Fruit fly (Drosophila melanogaster): ENCODE data around the gene Qsox4.

The Qsox4 gene

DNA sequence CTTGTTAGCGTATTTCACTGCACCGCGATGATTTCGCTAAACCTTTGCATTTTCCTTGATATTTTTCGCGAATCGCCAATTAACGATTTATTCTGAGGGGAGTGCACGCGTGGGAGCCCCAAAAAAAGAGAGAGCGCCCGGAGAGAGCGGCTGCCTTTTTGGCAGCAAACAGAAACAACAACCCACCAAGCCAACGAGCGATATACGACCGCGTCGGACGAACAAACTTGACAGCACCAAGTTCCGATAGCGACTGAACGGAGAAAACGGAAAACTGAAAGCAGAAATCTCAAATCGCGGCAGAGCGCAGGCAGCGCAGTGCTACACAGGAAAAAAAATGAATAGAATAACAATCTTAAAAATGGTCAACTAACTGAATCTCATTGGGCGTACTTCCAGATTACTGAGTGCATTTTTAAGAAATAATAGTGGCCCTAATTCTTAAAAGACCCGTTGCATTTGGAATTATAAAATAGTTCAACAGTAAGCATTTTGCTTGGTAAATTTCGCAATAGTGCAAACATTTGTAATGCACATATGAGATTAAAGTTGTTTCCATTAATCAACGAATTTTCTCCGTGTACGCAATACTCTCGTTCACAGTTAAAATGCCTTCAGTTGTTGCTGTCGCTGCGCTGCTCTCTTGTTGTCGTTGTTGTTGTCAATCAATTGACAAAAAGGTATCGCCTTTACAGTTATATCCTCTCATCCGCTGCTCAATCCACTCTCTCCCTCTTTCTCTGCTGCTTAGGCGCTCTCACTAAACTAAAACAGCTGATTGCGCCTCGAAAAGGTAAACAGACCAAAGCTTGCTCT is 33.0 kb upstream of the Qsox4 start, which contains the start of gene CG31145 (continued):
- TF ChIP-seq H15 (GFP tag; IDR thresholded peaks at IDR 0.05), result peak; percentile 98
- peak; percentile 98 for TF ChIP-seq CG7357 (GFP tag; IDR thresholded peaks at IDR 0.05)
- TF ChIP-seq pzg (GFP tag; optimal IDR thresholded peaks at IDR 0.05), result peak; percentile 35
- TF ChIP-seq Taf1 (GFP tag; IDR thresholded peaks at IDR 0.05), result peak; percentile 97
- peak; percentile 98 for TF ChIP-seq sug (tag; optimal IDR thresholded peaks at IDR 0.05)
- peak; percentile 99 for TF ChIP-seq crc (GFP tag; optimal IDR thresholded peaks at IDR 0.05)
- TF ChIP-seq CkIIα-i1 (GFP tag; IDR thresholded peaks at IDR 0.05), result peak; percentile 92
- TF ChIP-seq aop (GFP tag; IDR thresholded peaks at IDR 0.05), result peak; percentile 86
- no peak for TF ChIP-seq Doc3 (GFP tag; IDR thresholded peaks at IDR 0.05; ENCODE audit: partially characterized antibody)
- TF ChIP-seq zfh2 (GFP tag; optimal IDR thresholded peaks at IDR 0.05), result peak; percentile 100
- TF ChIP-seq fd3F (GFP tag; optimal IDR thresholded peaks at IDR 0.05), result peak; percentile 99
- TF ChIP-seq Fer1 (GFP tag; optimal IDR thresholded peaks at IDR 0.05), result peak; percentile 100
- TF ChIP-seq D19B (GFP tag; optimal IDR thresholded peaks at IDR 0.05), result peak; percentile 97
- TF ChIP-seq CG1024 (GFP tag; IDR thresholded peaks at IDR 0.05), result peak; percentile 92
- TF ChIP-seq CG2129 (GFP tag; IDR thresholded peaks at IDR 0.05; ENCODE audit: partially characterized antibody), result no peak
- TF ChIP-seq peb (GFP tag; IDR thresholded peaks at IDR 0.05), result peak; percentile 99
- TF ChIP-seq slbo (GFP tag; IDR thresholded peaks at IDR 0.05), result peak; percentile 99
- TF ChIP-seq sr (GFP tag; IDR thresholded peaks at IDR 0.05), result peak; percentile 86
- peak; percentile 100 for TF ChIP-seq CG7556 (GFP tag; optimal IDR thresholded peaks at IDR 0.05)
- TF ChIP-seq CG34376 (GFP tag; optimal IDR thresholded peaks at IDR 0.05), result peak; percentile 99
- TF ChIP-seq BEAF-32 (GFP tag; optimal IDR thresholded peaks at IDR 0.05), result peak; percentile 41
- TF ChIP-seq CG32772 (GFP tag; IDR thresholded peaks at IDR 0.05), result peak; percentile 99
- TF ChIP-seq gsb (GFP tag; IDR thresholded peaks at IDR 0.05), result peak; percentile 99
- peak; percentile 98 for TF ChIP-seq Lhr (GFP tag; optimal IDR thresholded peaks at IDR 0.05)
- TF ChIP-seq Dp (GFP tag; optimal IDR thresholded peaks at IDR 0.05), result peak; percentile 40
- TF ChIP-seq exex (tag; optimal IDR thresholded peaks at IDR 0.05), result peak; percentile 93
- peak; percentile 100 for TF ChIP-seq CG12391 (tag; optimal IDR thresholded peaks at IDR 0.05)
- TF ChIP-seq yki (optimal IDR thresholded peaks at IDR 0.05), result no peak
- TF ChIP-seq MESR4 (GFP tag; optimal IDR thresholded peaks at IDR 0.05), result peak; percentile 73
- TF ChIP-seq Sin3A (optimal IDR thresholded peaks at IDR 0.05), result no peak
- no peak for TF ChIP-seq fru (optimal IDR thresholded peaks at IDR 0.05)
- TF ChIP-seq CG9817 (tag; optimal IDR thresholded peaks at IDR 0.05), result peak; percentile 99
- TF ChIP-seq CG17361 (GFP tag; IDR thresholded peaks at IDR 0.05), result peak; percentile 100
- peak; percentile 98 for TF ChIP-seq her (GFP tag; optimal IDR thresholded peaks at IDR 0.05)

DNA sequence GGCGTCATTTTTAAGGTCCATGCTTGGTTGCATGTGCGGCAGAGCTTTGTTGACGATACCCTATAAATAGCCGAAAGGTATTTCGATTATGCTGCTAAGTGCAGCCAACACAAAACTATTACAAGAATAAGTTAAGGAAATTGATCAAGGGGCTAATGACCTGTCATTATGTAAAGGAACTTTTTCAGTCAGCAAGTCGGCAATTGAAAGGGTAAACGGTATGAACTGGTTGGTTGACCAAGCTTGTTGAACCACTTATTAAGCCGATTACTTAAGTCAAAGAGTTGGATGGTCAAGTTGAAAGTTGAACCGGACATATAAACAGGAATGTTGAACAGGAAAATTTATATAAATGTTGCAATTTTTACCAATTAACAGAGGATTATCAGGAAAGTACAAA is 29.5 kb upstream of the Qsox4 start:
- TF ChIP-seq CG15601 (tag; optimal IDR thresholded peaks at IDR 0.05), result peak; percentile 64
- peak; percentile 16 for TF ChIP-seq Ets65A (GFP tag)
- no peak for TF ChIP-seq slp2 (GFP tag; optimal IDR thresholded peaks at IDR 0.05)
- TF ChIP-seq CG12104 (GFP tag; optimal IDR thresholded peaks at IDR 0.05), result no peak
- TF ChIP-seq CG10267 (tag; optimal IDR thresholded peaks at IDR 0.05), result no peak
- no peak for TF ChIP-seq CG8290 (GFP tag; optimal IDR thresholded peaks at IDR 0.05)
- no peak for TF ChIP-seq CG8290 (tag; optimal IDR thresholded peaks at IDR 0.05)
- TF ChIP-seq Lpt (GFP tag; optimal IDR thresholded peaks at IDR 0.05), result no peak
- TF ChIP-seq CG15696 (tag; optimal IDR thresholded peaks at IDR 0.05), result no peak

Measured in whole organism, embryonic.